Worm (Caenorhabditis elegans): ENCODE measurements around the gene F32D8.4.

ce11 chrV:10890980-10891379, 2.4 kb downstream of the F32D8.4 start, which contains the start of gene F32D8.12:
- TF ChIP-seq ztf-11 (tag; optimal IDR thresholded peaks at IDR 0.05): no peak
- TF ChIP-seq nhr-12 (tag; optimal IDR thresholded peaks at IDR 0.05): no peak
- TF ChIP-seq unc-39 (tag; optimal IDR thresholded peaks at IDR 0.05): no peak
- TF ChIP-seq mep-1 (tag; optimal IDR thresholded peaks at IDR 0.05): no peak
- TF ChIP-seq elt-3 (tag; optimal IDR thresholded peaks at IDR 0.05): no peak
- TF ChIP-seq blmp-1 (tag; optimal IDR thresholded peaks at IDR 0.05): no peak
- no peak for TF ChIP-seq unc-62 (GFP tag; optimal IDR thresholded peaks at IDR 0.05)
- no peak for TF ChIP-seq nhr-28 (tag; optimal IDR thresholded peaks at IDR 0.05)

Data from whole organism, mixed stage, embryonic.